Worm (Caenorhabditis elegans) whole organism, L4 larva: Measurements from ENCODE around the gene rhi-1.

ENCODE experiments used
- ZK546.5 ChIP-seq, 2 experiments: sonication (generic microtip); optimal IDR thresholded peaks; 2 replicates each; lab custom pipeline; 2017; ENCODE audit warnings: missing biosample characterization in 2 of 2, missing genetic modification characterization in 2 of 2
- hmg-1.1 ChIP-seq: fragments of 200-800 bp; sonication (Bioruptor generic); IDR thresholded peaks from 2 replicates; pipeline ENCODE4 v1.3.6; 2022; ENCODE audit warnings: missing genetic modification reagents, missing genetic modification characterization, missing compliant biosample characterization
- mdl-1 ChIP-seq, 2 experiments: fragments of 150-350 bp in 1 of 2; sonication (generic microtip) in 1 of 2; optimal IDR thresholded peaks; 2 replicates each; lab custom pipeline; 2014 to 2017; ENCODE audit warnings: missing biosample characterization in 2 of 2, missing genetic modification characterization in 2 of 2
- nhr-237 ChIP-seq: sonication (generic microtip); optimal IDR thresholded peaks from 2 replicates; lab custom pipeline; 2017; ENCODE audit warnings: missing biosample characterization, missing genetic modification characterization
- nhr-28 ChIP-seq: fragments of 150-350 bp; optimal IDR thresholded peaks from 2 replicates; lab custom pipeline; 2014; ENCODE audit warnings: missing biosample characterization, missing genetic modification characterization
- pha-4 ChIP-seq, 2 experiments: fragments of 150-350 bp in 1 of 2; fragments of 200-800 bp in 1 of 2; sonication (Bioruptor generic) in 1 of 2; IDR thresholded peaks in 1 of 2; optimal IDR thresholded peaks in 1 of 2; 2 replicates each; pipeline versions ENCODE4 v1.3.6 to Lab custom; 2014 to 2022; ENCODE audit warnings: missing genetic modification characterization in 2 of 2, missing genetic modification reagents in 2 of 2, missing biosample characterization in 1 of 2, missing compliant biosample characterization in 1 of 2
- unc-62 ChIP-seq, 3 experiments: fragments of 150-350 bp in 1 of 3; sonication (generic microtip); optimal IDR thresholded peaks in 2 of 3; peaks in 1 of 3; 1 replicate in 1 of 3; 2 replicates in 2 of 3; lab custom pipeline; 2014 to 2017; ENCODE audit warnings: missing biosample characterization in 3 of 3, missing genetic modification characterization in 3 of 3, missing genetic modification reagents in 3 of 3, missing genotype in 1 of 3

DNA sequence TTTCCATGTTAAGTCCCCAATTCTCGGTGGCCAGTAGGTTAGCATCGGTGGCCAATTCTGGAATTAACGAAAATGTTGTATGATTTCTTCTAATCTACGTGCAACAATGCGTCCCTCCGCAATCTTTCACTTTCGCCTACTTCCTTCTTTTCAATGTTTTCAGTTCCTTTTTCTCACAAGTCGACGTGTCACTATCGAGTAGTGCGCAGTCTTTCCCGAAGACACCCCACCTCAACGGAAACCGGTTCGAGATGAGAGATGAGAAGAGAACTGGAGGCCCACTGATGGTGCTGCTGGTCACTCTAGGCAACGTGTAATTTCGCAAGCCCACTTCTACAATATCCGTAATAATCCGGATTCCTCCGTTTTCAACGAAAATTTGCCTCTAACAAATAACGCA, 11.7 kb downstream of the rhi-1 start:
- TF ChIP-seq hmg-1.1 (no peak), ZK546.5 (tag; optimal IDR thresholded peaks at IDR 0.05; lab: Kevin White, UChicago) (no peak), nhr-237 (no peak), pha-4 (GFP tag; IDR thresholded peaks at IDR 0.05; lab: Robert Waterston, UW) (no peak), pha-4 (tag; optimal IDR thresholded peaks at IDR 0.05; lab: Kevin White, UChicago) (no peak), mdl-1 (tag; optimal IDR thresholded peaks at IDR 0.05; lab: Kevin White, UChicago) (peak in 1 of 2 experiments; percentile 52), unc-62 (GFP tag; optimal IDR thresholded peaks at IDR 0.05 in 1 of 2; lab: Kevin White, UChicago) (peak in 1 of 2 experiments; percentile 16), unc-62 (tag; optimal IDR thresholded peaks at IDR 0.05; lab: Kevin White, UChicago) (no peak), nhr-28 (peak; percentile 59)
